Worm (Caenorhabditis elegans) whole organism, L4 larva: Measurements from ENCODE around the gene F38B6.3.
A peak's percentile ranks its signal among the peaks of the same experiment; 100 is the strongest.

Experiments
- F10B5.3 ChIP-seq: sonication (generic microtip); optimal IDR thresholded peaks from 2 replicates; lab custom pipeline; 2016; ENCODE audit warnings: mild to moderate bottlenecking, missing genetic modification characterization, missing compliant biosample characterization
- F26F4.8 ChIP-seq: fragments of 200-800 bp; sonication (Bioruptor generic); conservative IDR thresholded peaks from 2 replicates; pipeline ENCODE4 v1.3.6; 2022; ENCODE audit warnings: missing genetic modification characterization, missing compliant biosample characterization
- T20F7.1 ChIP-seq: fragments of 200-800 bp; sonication (Bioruptor generic); optimal IDR thresholded peaks from 2 replicates; lab custom pipeline; 2018; ENCODE audit warnings: mild to moderate bottlenecking, missing genetic modification characterization, missing compliant biosample characterization
- T26A8.4 ChIP-seq: fragments of 200-800 bp; sonication (Bioruptor generic); IDR thresholded peaks from 2 replicates; pipeline ENCODE4 v1.3.6; 2022; ENCODE audit warnings: missing genetic modification characterization, missing compliant biosample characterization
- ZK337.2 ChIP-seq: fragments of 200-800 bp; sonication (Bioruptor generic); IDR thresholded peaks from 2 replicates; pipeline ENCODE4 v1.3.6; 2022; ENCODE audit warnings: missing genetic modification reagents, missing genetic modification characterization, missing compliant biosample characterization
- ZK546.5 ChIP-seq, 2 experiments: sonication (generic microtip); optimal IDR thresholded peaks; 2 replicates each; lab custom pipeline; 2017; ENCODE audit warnings: missing biosample characterization in 2 of 2, missing genetic modification characterization in 2 of 2
- aha-1 ChIP-seq: fragments of 150-350 bp; peaks from one replicate; lab custom pipeline; 2014; ENCODE audit warnings: missing biosample characterization, missing genetic modification characterization
- ama-1 ChIP-seq: fragments of 150-350 bp; optimal IDR thresholded peaks from 2 replicates; lab custom pipeline; 2014; ENCODE audit warnings: inconsistent platforms, mixed read lengths
- arid-1 ChIP-seq: fragments of 200-800 bp; sonication (Bioruptor generic); conservative IDR thresholded peaks from 2 replicates; pipeline ENCODE4 v1.3.6; 2022; ENCODE audit warnings: missing genetic modification reagents, missing genetic modification characterization, missing compliant biosample characterization
- attf-4 ChIP-seq: sonication (generic microtip); optimal IDR thresholded peaks from 3 replicates; lab custom pipeline; 2017; ENCODE audit warnings: missing biosample characterization, missing genetic modification characterization
- ceh-28 ChIP-seq: fragments of 150-350 bp; optimal IDR thresholded peaks from 2 replicates; lab custom pipeline; 2014; ENCODE audit warnings: missing biosample characterization, missing genetic modification reagents, missing genetic modification characterization
- ceh-32 ChIP-seq: sonication (generic microtip); optimal IDR thresholded peaks from 2 replicates; lab custom pipeline; 2016; ENCODE audit warnings: mild to moderate bottlenecking, missing genetic modification characterization, missing compliant biosample characterization; ENCODE audit not compliant: poor library complexity
- ceh-44 ChIP-seq: fragments of 200-800 bp; sonication (Bioruptor generic); IDR thresholded peaks from 2 replicates; pipeline ENCODE4 v1.3.6; 2022; ENCODE audit warnings: missing genetic modification reagents, missing genetic modification characterization, missing compliant biosample characterization
- ceh-82 ChIP-seq: sonication (generic microtip); optimal IDR thresholded peaks from 2 replicates; lab custom pipeline; 2017; ENCODE audit warnings: missing biosample characterization, missing genetic modification characterization
- daf-8 ChIP-seq: fragments of 200-800 bp; sonication (Bioruptor generic); IDR thresholded peaks from 2 replicates; pipeline ENCODE4 v1.3.6; 2022; ENCODE audit warnings: missing genetic modification characterization, missing compliant biosample characterization
- dmd-8 ChIP-seq: fragments of 200-800 bp; sonication (Bioruptor generic); IDR thresholded peaks from 2 replicates; pipeline ENCODE4 v1.3.6; 2022; ENCODE audit warnings: missing genetic modification characterization, missing compliant biosample characterization
- dmd-9 ChIP-seq: fragments of 200-800 bp; sonication (Bioruptor generic); IDR thresholded peaks from 2 replicates; pipeline ENCODE4 v1.3.6; 2022; ENCODE audit warnings: missing genetic modification reagents, missing genetic modification characterization, missing compliant biosample characterization
- duxl-1 ChIP-seq: sonication (generic microtip); optimal IDR thresholded peaks from 2 replicates; lab custom pipeline; 2016; ENCODE audit warnings: mild to moderate bottlenecking, missing genetic modification characterization, moderate library complexity, missing compliant biosample characterization; ENCODE audit not compliant: poor library complexity
- dve-1 ChIP-seq: sonication (generic microtip); optimal IDR thresholded peaks from 2 replicates; lab custom pipeline; 2017; ENCODE audit warnings: antibody characterized with exemption, mild to moderate bottlenecking, missing genetic modification characterization, missing compliant biosample characterization; ENCODE audit not compliant: insufficient read depth
- egl-27 ChIP-seq: sonication (generic microtip); optimal IDR thresholded peaks from 3 replicates; lab custom pipeline; 2017; ENCODE audit warnings: missing biosample characterization, missing genetic modification reagents, missing genetic modification characterization
- egl-43 ChIP-seq: fragments of 200-800 bp; sonication (Bioruptor generic); IDR thresholded peaks from 2 replicates; pipeline ENCODE4 v1.3.6; 2022; ENCODE audit warnings: missing genetic modification reagents, missing genetic modification characterization, missing compliant biosample characterization
- fkh-10 ChIP-seq: fragments of 150-350 bp; optimal IDR thresholded peaks from 2 replicates; lab custom pipeline; 2014; ENCODE audit warnings: missing biosample characterization, missing genetic modification reagents, missing genetic modification characterization
- gei-8 ChIP-seq: fragments of 200-800 bp; sonication (Bioruptor generic); optimal IDR thresholded peaks from 2 replicates; lab custom pipeline; 2018; ENCODE audit warnings: mild to moderate bottlenecking, missing genetic modification characterization, missing compliant biosample characterization
- hif-1 ChIP-seq, 2 experiments: sonication (generic microtip); optimal IDR thresholded peaks; 2 replicates each; lab custom pipeline; 2016 to 2017; ENCODE audit warnings: missing compliant biosample characterization in 2 of 2, missing genetic modification characterization in 2 of 2, missing genetic modification reagents in 2 of 2, missing genotype in 2 of 2, mild to moderate bottlenecking in 1 of 2
- lim-7 ChIP-seq: fragments of 200-800 bp; sonication (Bioruptor generic); IDR thresholded peaks from 2 replicates; pipeline ENCODE4 v1.3.6; 2022; ENCODE audit warnings: missing genetic modification characterization, missing compliant biosample characterization
- lin-13 ChIP-seq: fragments of 150-350 bp; optimal IDR thresholded peaks from 2 replicates; lab custom pipeline; 2014; ENCODE audit warnings: missing biosample characterization, missing genetic modification reagents, missing genetic modification characterization
- lin-29 ChIP-seq: fragments of 200-800 bp; sonication (Bioruptor generic); IDR thresholded peaks from 2 replicates; pipeline ENCODE4 v1.3.6; 2022; ENCODE audit warnings: missing genetic modification reagents, missing genetic modification characterization, missing compliant biosample characterization
- lin-38 ChIP-seq: fragments of 200-800 bp; sonication (Bioruptor generic); IDR thresholded peaks from 2 replicates; pipeline ENCODE4 v1.3.6; 2022; ENCODE audit warnings: missing genetic modification reagents, missing genetic modification characterization, missing compliant biosample characterization
- lir-3 ChIP-seq: sonication (generic microtip); optimal IDR thresholded peaks from 2 replicates; lab custom pipeline; 2016; ENCODE audit warnings: mild to moderate bottlenecking, missing genetic modification characterization, missing compliant biosample characterization
- lsy-2 ChIP-seq, 2 experiments: fragments of 150-350 bp in 1 of 2; sonication (generic microtip) in 1 of 2; optimal IDR thresholded peaks; 2 replicates each; lab custom pipeline; 2014 to 2017; ENCODE audit warnings: missing biosample characterization in 2 of 2, missing genetic modification characterization in 2 of 2
- madf-5 ChIP-seq, 2 experiments: fragments of 200-800 bp; sonication (Bioruptor generic); IDR thresholded peaks; 2 replicates each; pipeline ENCODE4 v1.3.6; 2022; ENCODE audit warnings: missing compliant biosample characterization in 2 of 2, missing genetic modification characterization in 2 of 2
- madf-9 ChIP-seq: fragments of 200-800 bp; sonication (Bioruptor generic); conservative IDR thresholded peaks from 2 replicates; pipeline ENCODE4 v1.3.6; 2022; ENCODE audit warnings: missing genetic modification reagents, missing genetic modification characterization, missing compliant biosample characterization
- mes-2 ChIP-seq: sonication (generic microtip); optimal IDR thresholded peaks from 2 replicates; lab custom pipeline; 2016; ENCODE audit warnings: missing genotype, mild to moderate bottlenecking, missing genetic modification characterization, missing compliant biosample characterization; ENCODE audit not compliant: poor library complexity, severe bottlenecking
- mxl-2 ChIP-seq: fragments of 200-800 bp; sonication (Bioruptor generic); conservative IDR thresholded peaks from 2 replicates; pipeline ENCODE4 v1.3.6; 2022; ENCODE audit warnings: missing genetic modification reagents, missing genetic modification characterization, missing compliant biosample characterization
- mxl-3 ChIP-seq: fragments of 200-800 bp; sonication (Bioruptor generic); optimal IDR thresholded peaks from 2 replicates; lab custom pipeline; 2018; ENCODE audit warnings: mild to moderate bottlenecking, missing genetic modification characterization, missing compliant biosample characterization
- nhr-102 ChIP-seq: sonication (generic microtip); optimal IDR thresholded peaks from 2 replicates; lab custom pipeline; 2016; ENCODE audit warnings: mild to moderate bottlenecking, missing genetic modification characterization, moderate library complexity, missing compliant biosample characterization
- nhr-111 ChIP-seq: fragments of 200-800 bp; sonication (Bioruptor generic); optimal IDR thresholded peaks from 2 replicates; lab custom pipeline; 2018; ENCODE audit warnings: mild to moderate bottlenecking, missing genetic modification characterization, missing compliant biosample characterization
- nhr-41 ChIP-seq: fragments of 200-800 bp; sonication (Bioruptor generic); IDR thresholded peaks from 2 replicates; pipeline ENCODE4 v1.3.6; 2022; ENCODE audit warnings: missing genetic modification reagents, missing genetic modification characterization, missing compliant biosample characterization
- nhr-48 ChIP-seq: sonication (generic microtip); optimal IDR thresholded peaks from 2 replicates; lab custom pipeline; 2016; ENCODE audit warnings: mild to moderate bottlenecking, missing genetic modification characterization, missing compliant biosample characterization
- nhr-6 ChIP-seq: fragments of 150-350 bp; optimal IDR thresholded peaks from 2 replicates; lab custom pipeline; 2014; ENCODE audit warnings: missing biosample characterization, missing genetic modification characterization
- nhr-76 ChIP-seq: fragments of 150-350 bp; optimal IDR thresholded peaks from 2 replicates; lab custom pipeline; 2014; ENCODE audit warnings: missing biosample characterization, missing genetic modification characterization
- pqm-1 ChIP-seq: sonication (generic microtip); optimal IDR thresholded peaks from 2 replicates; lab custom pipeline; 2017; ENCODE audit warnings: missing biosample characterization, missing genetic modification characterization
- rbr-2 ChIP-seq: sonication (generic microtip); optimal IDR thresholded peaks from 2 replicates; lab custom pipeline; 2016; ENCODE audit warnings: missing genotype, missing genetic modification characterization, missing compliant biosample characterization
- skn-1 ChIP-seq: fragments of 150-350 bp; optimal IDR thresholded peaks from 2 replicates; lab custom pipeline; 2014; ENCODE audit warnings: missing biosample characterization, missing genetic modification characterization
- snpc-1.2 ChIP-seq: fragments of 200-800 bp; sonication (Bioruptor generic); IDR thresholded peaks from 2 replicates; pipeline ENCODE4 v1.3.6; 2022; ENCODE audit warnings: missing genetic modification reagents, missing genetic modification characterization, missing compliant biosample characterization
- snpc-4 ChIP-seq: fragments of 150-350 bp; optimal IDR thresholded peaks from 2 replicates; lab custom pipeline; 2014; ENCODE audit warnings: missing biosample characterization, missing genetic modification characterization
- spr-1 ChIP-seq: sonication (generic microtip); optimal IDR thresholded peaks from 2 replicates; lab custom pipeline; 2016; ENCODE audit warnings: mild to moderate bottlenecking, missing genetic modification characterization, missing compliant biosample characterization
- unc-62 ChIP-seq, 3 experiments: fragments of 150-350 bp in 1 of 3; sonication (generic microtip); optimal IDR thresholded peaks in 2 of 3; peaks in 1 of 3; 1 replicate in 1 of 3; 2 replicates in 2 of 3; lab custom pipeline; 2014 to 2017; ENCODE audit warnings: missing biosample characterization in 3 of 3, missing genetic modification characterization in 3 of 3, missing genetic modification reagents in 3 of 3, missing genotype in 1 of 3
- vab-7 ChIP-seq: fragments of 200-800 bp; sonication (Bioruptor generic); IDR thresholded peaks from 2 replicates; pipeline ENCODE4 v1.3.6; 2022; ENCODE audit warnings: missing genetic modification reagents, missing genetic modification characterization, missing compliant biosample characterization
- zag-1 ChIP-seq: fragments of 150-350 bp; optimal IDR thresholded peaks from 2 replicates; lab custom pipeline; 2014; ENCODE audit warnings: missing biosample characterization, missing genetic modification characterization
- zip-2 ChIP-seq: fragments of 150-350 bp; optimal IDR thresholded peaks from 2 replicates; lab custom pipeline; 2014; ENCODE audit warnings: missing biosample characterization, missing genetic modification characterization
- ztf-11 ChIP-seq: fragments of 150-350 bp; optimal IDR thresholded peaks from 2 replicates; lab custom pipeline; 2014; ENCODE audit warnings: missing biosample characterization, missing genetic modification characterization

The F38B6.3 gene

DNA sequence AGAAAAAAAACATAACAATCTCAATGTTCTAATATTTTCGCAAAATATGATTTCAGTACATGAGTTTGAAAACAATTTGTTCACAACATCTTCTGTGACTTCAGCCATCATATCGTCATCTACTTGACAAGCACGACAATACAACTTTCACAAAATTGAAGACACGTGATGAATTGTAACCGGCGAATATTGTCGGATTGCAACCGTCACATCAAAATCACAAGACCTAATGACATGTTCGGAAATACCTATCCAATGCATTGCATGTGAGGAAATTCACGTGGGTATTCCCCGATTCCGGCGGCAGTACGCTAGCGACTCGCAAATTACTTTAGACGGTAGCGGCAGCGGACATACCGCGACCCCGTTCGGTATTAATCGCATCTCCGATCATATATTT, 48.1 kb downstream of the F38B6.3 start (continued):
- TF ChIP-seq nhr-6 (tag; lab: Kevin White, UChicago): no peak
- TF ChIP-seq ZK337.2 (GFP tag; lab: Robert Waterston, UW): no peak
- TF ChIP-seq T26A8.4 (GFP tag; lab: Robert Waterston, UW): no peak; the same call in 1 of the 2 replicates
- TF ChIP-seq nhr-48 (tag; lab: Kevin White, UChicago): no peak
- TF ChIP-seq F10B5.3 (tag; lab: Kevin White, UChicago): no peak
- no peak for TF ChIP-seq mxl-3 (GFP tag; lab: Kevin White, UChicago)
- TF ChIP-seq arid-1 (GFP tag; lab: Robert Waterston, UW): no peak
- peak in 1 of 2 experiments; percentile 51 for TF ChIP-seq lsy-2 (tag; optimal IDR thresholded peaks at IDR 0.05; lab: Kevin White, UChicago)
- TF ChIP-seq pqm-1 (tag; lab: Kevin White, UChicago): no peak
- no peak for TF ChIP-seq attf-4 (tag; lab: Kevin White, UChicago)
- no peak for TF ChIP-seq lin-29 (GFP tag; lab: Robert Waterston, UW)
- TF ChIP-seq zag-1 (tag; lab: Kevin White, UChicago): no peak
- no peak for TF ChIP-seq lir-3 (tag; lab: Kevin White, UChicago)
- TF ChIP-seq rbr-2 (tag; lab: Kevin White, UChicago): no peak
- TF ChIP-seq fkh-10 (GFP tag; lab: Kevin White, UChicago): no peak
- TF ChIP-seq duxl-1 (tag; lab: Kevin White, UChicago): no peak
- peak in 1 of 2 experiments; percentile 100 for TF ChIP-seq unc-62 (GFP tag; optimal IDR thresholded peaks at IDR 0.05 in 1 of 2; lab: Kevin White, UChicago)
- no peak for TF ChIP-seq unc-62 (tag; optimal IDR thresholded peaks at IDR 0.05; lab: Kevin White, UChicago)
- TF ChIP-seq dve-1 (tag; lab: Kevin White, UChicago): peak; percentile 75
- TF ChIP-seq nhr-111 (GFP tag; lab: Kevin White, UChicago): no peak
- TF ChIP-seq spr-1 (tag; lab: Kevin White, UChicago): no peak
- no peak for TF ChIP-seq lin-38 (GFP tag; lab: Robert Waterston, UW)
- TF ChIP-seq F26F4.8: no peak
- no peak for TF ChIP-seq snpc-1.2 (GFP tag; lab: Robert Waterston, UW)
- TF ChIP-seq mes-2 (tag; lab: Kevin White, UChicago): no peak
- no peak for TF ChIP-seq skn-1 (tag; lab: Kevin White, UChicago)
- peak; percentile 2 for TF ChIP-seq lin-13 (GFP tag; lab: Kevin White, UChicago)
- peak; percentile 96 for TF ChIP-seq mxl-2 (GFP tag; lab: Robert Waterston, UW)
- TF ChIP-seq vab-7 (GFP tag; lab: Robert Waterston, UW): no peak
- TF ChIP-seq gei-8 (GFP tag; lab: Kevin White, UChicago): no peak
- no peak for TF ChIP-seq madf-5 (GFP tag; IDR thresholded peaks at IDR 0.05; lab: Robert Waterston, UW)
- TF ChIP-seq aha-1 (tag; lab: Kevin White, UChicago): peak; percentile 89
- TF ChIP-seq nhr-76 (tag; lab: Kevin White, UChicago): no peak
- TF ChIP-seq ceh-44 (GFP tag; lab: Robert Waterston, UW): no peak
- TF ChIP-seq ztf-11 (tag; lab: Kevin White, UChicago): no peak
- no peak for TF ChIP-seq egl-27 (tag; lab: Kevin White, UChicago)
- no peak for TF ChIP-seq nhr-41 (GFP tag; lab: Robert Waterston, UW)
- TF ChIP-seq hif-1 (tag; optimal IDR thresholded peaks at IDR 0.05; lab: Kevin White, UChicago): no peak
- TF ChIP-seq nhr-102: no peak
- TF ChIP-seq lim-7: no peak
- no peak for TF ChIP-seq zip-2
- no peak for TF ChIP-seq ceh-28 (tag; lab: Kevin White, UChicago)
- TF ChIP-seq dmd-8 (GFP tag; lab: Robert Waterston, UW): no peak
- no peak for TF ChIP-seq madf-9
- TF ChIP-seq ZK546.5 (tag; optimal IDR thresholded peaks at IDR 0.05; lab: Kevin White, UChicago): no peak
- no peak for TF ChIP-seq ceh-32 (tag; lab: Kevin White, UChicago)
- no peak for TF ChIP-seq egl-43
- no peak for TF ChIP-seq dmd-9 (GFP tag; lab: Robert Waterston, UW)
- no peak for TF ChIP-seq ama-1 (lab: Kevin White, UChicago)
- TF ChIP-seq snpc-4 (tag; lab: Kevin White, UChicago): no peak
- TF ChIP-seq T20F7.1 (GFP tag; lab: Kevin White, UChicago): no peak
- no peak for TF ChIP-seq ceh-82 (tag; lab: Kevin White, UChicago)
- TF ChIP-seq daf-8 (GFP tag; lab: Robert Waterston, UW): no peak
